Fruit fly (Drosophila melanogaster) whole organism, embryonic: ENCODE data around the gene trbl.
A peak's percentile ranks its signal among the peaks of the same experiment; 100 is the strongest.

Source experiments
- Atf6 ChIP-seq: fragments of 200-800 bp; sonication (Bioruptor generic); IDR thresholded peaks from 2 replicates; pipeline ENCODE4 v1.3.6; 2022; ENCODE audit warnings: missing biosample characterization, missing genetic modification characterization
- CG10147 ChIP-seq: fragments of 200-800 bp; sonication (Bioruptor generic); optimal IDR thresholded peaks from 2 replicates; lab custom pipeline; 2019; ENCODE audit warnings: missing biosample characterization, mild to moderate bottlenecking, missing genetic modification characterization, moderate library complexity
- CG10274 ChIP-seq: fragments of 200-800 bp; sonication (Bioruptor generic); optimal IDR thresholded peaks from 3 replicates; lab custom pipeline; 2017; ENCODE audit warnings: missing biosample characterization, mild to moderate bottlenecking, missing genetic modification characterization
- CG10321 ChIP-seq: fragments of 200-800 bp; sonication (Bioruptor generic); IDR thresholded peaks from 2 replicates; pipeline ENCODE4 v1.3.6; 2022; ENCODE audit warnings: missing biosample characterization, missing genetic modification characterization
- CG10431 ChIP-seq: fragments of 200-800 bp; sonication (Bioruptor generic); optimal IDR thresholded peaks from 3 replicates; lab custom pipeline; 2018; ENCODE audit warnings: missing biosample characterization, mild to moderate bottlenecking, missing genetic modification characterization
- CG14667 ChIP-seq: fragments of 200-800 bp; sonication (Bioruptor generic); IDR thresholded peaks from 2 replicates; pipeline ENCODE4 v1.3.6; 2022; ENCODE audit warnings: missing biosample characterization, missing genetic modification characterization
- CG15011 ChIP-seq: fragments of 200-800 bp; sonication (Bioruptor generic); optimal IDR thresholded peaks from 3 replicates; lab custom pipeline; 2018; ENCODE audit warnings: missing biosample characterization, mild to moderate bottlenecking, missing genetic modification characterization
- CG15514 ChIP-seq: fragments of 200-800 bp; sonication (Bioruptor generic); optimal IDR thresholded peaks from 3 replicates; lab custom pipeline; 2017; ENCODE audit warnings: missing biosample characterization, missing genetic modification characterization, mild to moderate bottlenecking, moderate library complexity, missing genetic modification reagents
- CG15601 ChIP-seq: fragments of 200-800 bp; sonication (Bioruptor generic); optimal IDR thresholded peaks from 3 replicates; lab custom pipeline; 2019; ENCODE audit warnings: missing biosample characterization, mild to moderate bottlenecking, missing genetic modification characterization, moderate library complexity
- CG15696 ChIP-seq: fragments of 200-800 bp; sonication (Bioruptor generic); optimal IDR thresholded peaks from 2 replicates; lab custom pipeline; 2019; ENCODE audit warnings: missing biosample characterization, mild to moderate bottlenecking, missing genetic modification characterization, moderate library complexity
- CG1647 ChIP-seq: fragments of 200-800 bp; sonication (Bioruptor generic); optimal IDR thresholded peaks from 3 replicates; lab custom pipeline; 2016; ENCODE audit warnings: missing biosample characterization, missing genetic modification characterization
- CG2199 ChIP-seq: fragments of 200-800 bp; sonication (Bioruptor generic); IDR thresholded peaks from 3 replicates; pipeline ENCODE4 v1.3.6; 2022; ENCODE audit warnings: missing biosample characterization, missing genetic modification characterization
- CG31441 ChIP-seq: fragments of 200-800 bp; sonication (Bioruptor generic); IDR thresholded peaks from 2 replicates; pipeline ENCODE4 v1.3.6; 2022; ENCODE audit warnings: missing biosample characterization, missing genetic modification characterization
- CG42726 ChIP-seq: fragments of 200-800 bp; sonication (Bioruptor generic); IDR thresholded peaks from 2 replicates; pipeline ENCODE4 v1.3.6; 2022; ENCODE audit warnings: missing biosample characterization, missing genetic modification characterization; ENCODE audit not compliant: partially characterized antibody
- CG4854 ChIP-seq: fragments of 200-800 bp; sonication (Bioruptor generic); optimal IDR thresholded peaks from 2 replicates; lab custom pipeline; 2016; ENCODE audit warnings: missing biosample characterization, missing genetic modification characterization, inconsistent platforms
- CG5245 ChIP-seq: fragments of 200-800 bp; sonication (Bioruptor generic); optimal IDR thresholded peaks from 3 replicates; lab custom pipeline; 2016; ENCODE audit warnings: missing biosample characterization, missing genetic modification characterization
- CG6813 ChIP-seq: fragments of 200-800 bp; sonication (Bioruptor generic); optimal IDR thresholded peaks from 2 replicates; lab custom pipeline; 2017; ENCODE audit warnings: missing biosample characterization, missing genetic modification characterization, mild to moderate bottlenecking, moderate library complexity, missing genetic modification reagents
- CG7357 ChIP-seq: fragments of 200-800 bp; sonication (Bioruptor generic); IDR thresholded peaks from 3 replicates; pipeline ENCODE4 v1.3.6; 2022; ENCODE audit warnings: missing biosample characterization, missing genetic modification characterization
- CG7987 ChIP-seq: fragments of 200-800 bp; sonication (Bioruptor generic); optimal IDR thresholded peaks from 2 replicates; lab custom pipeline; 2018; ENCODE audit warnings: missing biosample characterization, mild to moderate bottlenecking, missing genetic modification characterization, moderate library complexity
- Deaf1 ChIP-seq: fragments of 200-800 bp; optimal IDR thresholded peaks from 3 replicates; lab custom pipeline; 2019; ENCODE audit warnings: missing biosample characterization, mild to moderate bottlenecking, missing genetic modification characterization, moderate library complexity
- Dip3 ChIP-seq: fragments of 200-800 bp; sonication (Bioruptor generic); optimal IDR thresholded peaks from 3 replicates; lab custom pipeline; 2016; ENCODE audit warnings: missing biosample characterization, missing genetic modification characterization
- H2.0 ChIP-seq: fragments of 200-800 bp; sonication (Bioruptor generic); IDR thresholded peaks from 2 replicates; pipeline ENCODE4 v1.3.6; 2022; ENCODE audit warnings: missing biosample characterization, missing genetic modification characterization
- MESR4 ChIP-seq: fragments of 200-800 bp; sonication (Bioruptor generic); optimal IDR thresholded peaks from 2 replicates; lab custom pipeline; 2018; ENCODE audit warnings: missing biosample characterization, mild to moderate bottlenecking, missing genetic modification characterization, moderate library complexity
- MTF-1 ChIP-seq: fragments of 200-800 bp; sonication (Bioruptor generic); optimal IDR thresholded peaks from 2 replicates; lab custom pipeline; 2018; ENCODE audit warnings: missing biosample characterization, mild to moderate bottlenecking, missing genetic modification characterization, borderline replicate concordance
- Max ChIP-seq: fragments of 200-800 bp; sonication (Bioruptor generic); optimal IDR thresholded peaks from 2 replicates; lab custom pipeline; 2016; ENCODE audit warnings: missing biosample characterization, mild to moderate bottlenecking, missing genetic modification characterization
- Ptx1 ChIP-seq: fragments of 200-800 bp; sonication (Bioruptor generic); IDR thresholded peaks from 2 replicates; pipeline ENCODE4 v1.3.6; 2022; ENCODE audit warnings: missing biosample characterization, missing genetic modification characterization
- Usf ChIP-seq: fragments of 200-800 bp; sonication (Bioruptor generic); optimal IDR thresholded peaks from 2 replicates; lab custom pipeline; 2017; ENCODE audit warnings: missing genotype, missing biosample characterization, missing genetic modification characterization
- Xbp1 ChIP-seq: fragments of 200-800 bp; sonication (Bioruptor generic); optimal IDR thresholded peaks from 3 replicates; lab custom pipeline; 2016; ENCODE audit warnings: missing biosample characterization, mild to moderate bottlenecking, missing genetic modification characterization
- YL-1 ChIP-seq: fragments of 200-800 bp; sonication (Bioruptor generic); optimal IDR thresholded peaks from 3 replicates; lab custom pipeline; 2017; ENCODE audit warnings: missing biosample characterization, mild to moderate bottlenecking, missing genetic modification characterization
- ab ChIP-seq: fragments of 200-800 bp; sonication (Bioruptor generic); optimal IDR thresholded peaks from 2 replicates; lab custom pipeline; 2016; ENCODE audit warnings: missing biosample characterization, missing genetic modification characterization
- btn ChIP-seq: fragments of 200-800 bp; sonication (Bioruptor generic); optimal IDR thresholded peaks from 2 replicates; lab custom pipeline; 2016; ENCODE audit warnings: missing biosample characterization, missing genetic modification characterization
- ci ChIP-seq: fragments of 200-800 bp; sonication (Bioruptor generic); IDR thresholded peaks from 3 replicates; pipeline ENCODE4 v1.3.6; 2022; ENCODE audit warnings: missing biosample characterization, missing genetic modification characterization
- crc ChIP-seq: fragments of 200-800 bp; sonication (Bioruptor generic); optimal IDR thresholded peaks from 2 replicates; lab custom pipeline; 2016; ENCODE audit warnings: missing biosample characterization, missing genetic modification characterization
- danr ChIP-seq: fragments of 200-800 bp; sonication (Bioruptor generic); IDR thresholded peaks from 2 replicates; pipeline ENCODE4 v1.3.6; 2022; ENCODE audit warnings: missing biosample characterization, missing genetic modification characterization
- fru ChIP-seq: fragments of >200 bp; optimal IDR thresholded peaks from 2 replicates; lab custom pipeline; 2017
- ftz-f1 ChIP-seq: fragments of 200-800 bp; sonication (Bioruptor generic); optimal IDR thresholded peaks from 2 replicates; lab custom pipeline; 2016; ENCODE audit warnings: missing biosample characterization, missing genetic modification characterization
- jing ChIP-seq: fragments of 200-800 bp; sonication (Bioruptor generic); optimal IDR thresholded peaks from 2 replicates; lab custom pipeline; 2018; ENCODE audit warnings: missing biosample characterization, mild to moderate bottlenecking, missing genetic modification characterization
- lbe ChIP-seq: fragments of 200-800 bp; sonication (Bioruptor generic); optimal IDR thresholded peaks from 2 replicates; lab custom pipeline; 2016; ENCODE audit warnings: missing biosample characterization, mild to moderate bottlenecking, missing genetic modification characterization
- nerfin-1 ChIP-seq: fragments of 200-800 bp; sonication (Bioruptor generic); optimal IDR thresholded peaks from 3 replicates; lab custom pipeline; 2019; ENCODE audit warnings: missing biosample characterization, mild to moderate bottlenecking, missing genetic modification characterization, moderate library complexity
- pan ChIP-seq, 4 experiments: fragments of >200 bp in 3 of 4; fragments of 200-800 bp in 1 of 4; sonication (Bioruptor generic) in 1 of 4; optimal IDR thresholded peaks in 3 of 4; IDR thresholded peaks in 1 of 4; 2 replicates each; pipeline versions ENCODE4 v1.3.6 to Lab custom; 2017 to 2022; ENCODE audit warnings: missing biosample characterization in 2 of 4, missing genetic modification characterization in 2 of 4, mixed read lengths in 1 of 4
- pum ChIP-seq: fragments of 200-800 bp; sonication (Bioruptor generic); optimal IDR thresholded peaks from 2 replicates; lab custom pipeline; 2016; ENCODE audit warnings: missing biosample characterization, missing genetic modification characterization
- sob ChIP-seq: fragments of 200-800 bp; sonication (Bioruptor generic); IDR thresholded peaks from 2 replicates; pipeline ENCODE4 v1.3.6; 2022; ENCODE audit warnings: missing biosample characterization, missing genetic modification characterization
- ssp ChIP-seq: fragments of 200-800 bp; sonication (Bioruptor generic); IDR thresholded peaks from 2 replicates; pipeline ENCODE4 v1.3.6; 2022; ENCODE audit warnings: missing biosample characterization, missing genetic modification characterization
- stc ChIP-seq: fragments of 200-800 bp; sonication (Bioruptor generic); IDR thresholded peaks from 2 replicates; pipeline ENCODE4 v1.3.6; 2022; ENCODE audit warnings: missing biosample characterization, missing genetic modification characterization
- tap ChIP-seq: fragments of 200-800 bp; optimal IDR thresholded peaks from 3 replicates; lab custom pipeline; 2019; ENCODE audit warnings: missing biosample characterization, mild to moderate bottlenecking, missing genetic modification characterization, moderate library complexity
- toy ChIP-seq: fragments of 200-800 bp; sonication (Bioruptor generic); IDR thresholded peaks from 2 replicates; pipeline ENCODE4 v1.3.6; 2022; ENCODE audit warnings: missing biosample characterization, missing genetic modification characterization
- zen2 ChIP-seq: fragments of 200-800 bp; sonication (Bioruptor generic); IDR thresholded peaks from 3 replicates; pipeline ENCODE4 v1.3.6; 2022; ENCODE audit warnings: missing biosample characterization, missing genetic modification characterization; ENCODE audit not compliant: partially characterized antibody
- zf30C ChIP-seq: fragments of 200-800 bp; sonication (Bioruptor generic); optimal IDR thresholded peaks from 3 replicates; lab custom pipeline; 2018; ENCODE audit warnings: missing biosample characterization, mild to moderate bottlenecking, missing genetic modification characterization

The trbl gene

DNA sequence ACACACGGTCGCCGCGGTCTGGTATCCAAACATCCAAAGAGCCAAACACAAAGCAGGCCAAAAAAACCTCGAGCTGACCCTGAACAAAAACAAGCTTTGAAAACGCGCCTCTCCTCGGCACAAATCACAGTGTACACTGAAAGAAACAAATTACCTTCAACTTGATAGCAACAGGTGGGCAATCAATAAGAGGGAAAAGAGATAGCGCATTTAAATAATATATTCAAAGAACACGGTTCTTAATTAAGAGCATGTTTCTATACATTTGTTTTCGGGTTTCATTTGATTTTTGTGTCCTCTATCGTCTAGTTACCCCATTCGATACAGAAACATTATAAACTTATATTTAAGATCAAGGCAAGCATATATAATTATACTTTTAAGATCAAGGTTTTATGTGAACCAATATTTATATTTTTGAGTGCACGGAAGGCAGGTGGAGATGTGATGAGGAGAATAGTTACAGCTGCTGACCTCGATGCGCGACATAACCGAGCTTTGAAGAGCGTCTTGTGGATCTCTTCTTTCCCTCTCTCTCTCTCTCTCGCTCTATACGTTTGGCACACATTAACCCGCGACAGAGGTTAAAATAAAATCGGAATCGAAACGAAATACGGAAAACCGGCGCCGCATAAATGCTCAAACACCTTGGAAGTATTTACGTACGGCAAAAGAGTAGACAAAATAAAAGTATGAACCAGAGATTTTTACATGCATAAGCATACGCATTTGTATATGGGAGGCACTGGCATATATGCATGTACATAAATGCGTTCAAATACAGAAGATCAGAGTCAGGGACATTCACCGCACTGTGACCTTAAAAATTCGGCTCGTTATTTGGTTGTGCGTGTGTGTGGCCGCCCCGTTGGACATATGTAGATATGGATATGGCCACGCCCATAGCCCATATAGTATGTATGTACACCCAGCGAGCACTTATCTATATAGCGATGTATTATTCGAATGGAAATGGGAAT lies 2.9 kb downstream of the trbl start (continued):
- TF ChIP-seq ab (GFP tag; lab: Kevin White, UChicago) (peak; percentile 62), CG42726 (GFP tag; lab: Robert Waterston, UW) (no peak), danr (GFP tag; lab: Robert Waterston, UW) (peak; percentile 57; the same call in 1 of the 2 replicates), Atf6 (GFP tag; lab: Robert Waterston, UW) (peak; percentile 84), Dip3 (GFP tag; lab: Kevin White, UChicago) (peak; percentile 72), crc (GFP tag; lab: Kevin White, UChicago) (peak; percentile 52), CG15696 (tag; lab: Kevin White, UChicago) (peak; percentile 48), Ptx1 (GFP tag; lab: Robert Waterston, UW) (peak; percentile 85), CG10321 (peak; percentile 40; the same call in 1 of the 2 replicates), CG7987 (GFP tag; lab: Kevin White, UChicago) (peak; percentile 35), Deaf1 (peak; percentile 60), CG10147 (peak; percentile 81), tap (tag; lab: Kevin White, UChicago) (peak; percentile 83), zf30C (peak; percentile 81), YL-1 (GFP tag; lab: Kevin White, UChicago) (peak; percentile 31), CG4854 (GFP tag; lab: Kevin White, UChicago) (peak; percentile 75), CG2199 (no peak; the same call in 2 of the 3 replicates), CG6813 (GFP tag; lab: Kevin White, UChicago) (peak; percentile 67), sob (GFP tag; lab: Robert Waterston, UW) (peak; percentile 70; the same call in 1 of the 2 replicates), nerfin-1 (tag; lab: Kevin White, UChicago) (peak; percentile 84), CG15514 (GFP tag; lab: Kevin White, UChicago) (peak; percentile 55), toy (GFP tag; lab: Robert Waterston, UW) (no peak), ftz-f1 (GFP tag; lab: Kevin White, UChicago) (peak; percentile 85), Usf (GFP tag; lab: Kevin White, UChicago) (peak; percentile 39), ci (GFP tag; lab: Robert Waterston, UW) (peak; percentile 48; the same call in 2 of the 3 replicates), pum (GFP tag; lab: Kevin White, UChicago) (peak; percentile 65), fru (no peak), Xbp1 (GFP tag; lab: Kevin White, UChicago) (peak; percentile 85), CG7357 (GFP tag; lab: Robert Waterston, UW) (peak; percentile 62), CG10274 (GFP tag; lab: Kevin White, UChicago) (peak; percentile 51), CG1647 (peak; percentile 65), CG31441 (GFP tag; lab: Robert Waterston, UW) (peak; percentile 86), lbe (peak; percentile 30), jing (GFP tag; lab: Kevin White, UChicago) (peak; percentile 58), zen2 (GFP tag; lab: Robert Waterston, UW) (no peak), btn (peak; percentile 18), H2.0 (peak; percentile 72), MTF-1 (GFP tag; lab: Kevin White, UChicago) (no peak), pan (optimal IDR thresholded peaks at IDR 0.05; lab: Kevin White, UChicago) (no peak), pan (GFP tag; optimal IDR thresholded peaks at IDR 0.05 in 1 of 2, IDR thresholded peaks at IDR 0.05 in 1 of 2) (peak in 1 of 2 experiments; percentile 73), MESR4 (GFP tag; lab: Kevin White, UChicago) (peak; percentile 3), stc (GFP tag; lab: Robert Waterston, UW) (peak; percentile 74), CG5245 (peak; percentile 70), CG14667 (GFP tag; lab: Robert Waterston, UW) (peak; percentile 47), CG15011 (GFP tag; lab: Kevin White, UChicago) (peak; percentile 70), CG15601 (peak; percentile 82), CG10431 (GFP tag; lab: Kevin White, UChicago) (peak; percentile 56), Max (peak; percentile 83), ssp (peak; percentile 63)
